Fruit fly (Drosophila melanogaster): ENCODE results near the gene dpr17.
A peak's percentile ranks its signal among the peaks of the same experiment; 100 is the strongest.

Gene dpr17

dm6 chr3R:12121161-12121560 is 26.5 kb downstream of the dpr17 start (continued):
- TF ChIP-seq CG1792 (GFP tag; optimal IDR thresholded peaks at IDR 0.05) (peak; percentile 81), slbo (GFP tag; IDR thresholded peaks at IDR 0.05) (peak; percentile 99), gfzf (GFP tag; optimal IDR thresholded peaks at IDR 0.05) (no peak), CG15269 (tag; optimal IDR thresholded peaks at IDR 0.05) (peak; percentile 65), CG5245 (GFP tag; optimal IDR thresholded peaks at IDR 0.05) (peak; percentile 84), CG7372 (GFP tag; IDR thresholded peaks at IDR 0.05) (peak; percentile 98), CG4424 (GFP tag; optimal IDR thresholded peaks at IDR 0.05) (peak; percentile 93), BEAF-32 (GFP tag; optimal IDR thresholded peaks at IDR 0.05) (peak; percentile 3), da (GFP tag; optimal IDR thresholded peaks at IDR 0.05) (peak; percentile 84), Bteb2 (GFP tag; optimal IDR thresholded peaks at IDR 0.05) (peak; percentile 85), CG17912 (GFP tag; optimal IDR thresholded peaks at IDR 0.05) (peak; percentile 86), CG13624 (GFP tag; optimal IDR thresholded peaks at IDR 0.05) (peak; percentile 93), pros (GFP tag; optimal IDR thresholded peaks at IDR 0.05) (no peak), CG8944 (GFP tag; optimal IDR thresholded peaks at IDR 0.05) (peak; percentile 88), CG8388 (GFP tag; optimal IDR thresholded peaks at IDR 0.05) (peak; percentile 74), CG3838 (GFP tag; optimal IDR thresholded peaks at IDR 0.05) (peak; percentile 66), fd3F (GFP tag; optimal IDR thresholded peaks at IDR 0.05) (peak; percentile 78), CG17359 (tag; optimal IDR thresholded peaks at IDR 0.05) (peak; percentile 88), CG4404 (GFP tag; IDR thresholded peaks at IDR 0.05) (peak; percentile 81), hkb (optimal IDR thresholded peaks at IDR 0.05) (no peak), hkb (GFP tag; IDR thresholded peaks at IDR 0.05) (peak; percentile 82), lov (optimal IDR thresholded peaks at IDR 0.05) (no peak), lov (GFP tag; IDR thresholded peaks at IDR 0.05) (peak; percentile 96), Spps (tag; optimal IDR thresholded peaks at IDR 0.05) (peak; percentile 48), CG11456 (GFP tag; IDR thresholded peaks at IDR 0.05) (peak; percentile 99), CG31365 (tag; optimal IDR thresholded peaks at IDR 0.05) (peak; percentile 98), bab2 (GFP tag; optimal IDR thresholded peaks at IDR 0.05) (peak; percentile 87), CG8281 (tag; optimal IDR thresholded peaks at IDR 0.05) (peak; percentile 71), CG2202 (tag; optimal IDR thresholded peaks at IDR 0.05) (peak; percentile 78), inv (GFP tag; IDR thresholded peaks at IDR 0.05; ENCODE audit: partially characterized antibody) (peak; percentile 33; the same call in 1 of the 2 replicates), CG34376 (GFP tag; optimal IDR thresholded peaks at IDR 0.05) (peak; percentile 82), Fer3 (tag; optimal IDR thresholded peaks at IDR 0.05) (peak; percentile 89), Asciz (GFP tag; optimal IDR thresholded peaks at IDR 0.05) (peak; percentile 73), CG4820 (GFP tag; optimal IDR thresholded peaks at IDR 0.05) (peak; percentile 84), dm (GFP tag; optimal IDR thresholded peaks at IDR 0.05) (peak; percentile 85), Meics (GFP tag; optimal IDR thresholded peaks at IDR 0.05) (peak; percentile 90), CG34422 (GFP tag; IDR thresholded peaks at IDR 0.05) (peak; percentile 97), fru (optimal IDR thresholded peaks at IDR 0.05) (no peak), cg (GFP tag; optimal IDR thresholded peaks at IDR 0.05) (no peak), tna (GFP tag; IDR thresholded peaks at IDR 0.05; ENCODE audit: partially characterized antibody) (no peak), CG6813 (GFP tag; optimal IDR thresholded peaks at IDR 0.05) (peak; percentile 79), Poxn (GFP tag; IDR thresholded peaks at IDR 0.05) (peak; percentile 84), HHEX (GFP tag; optimal IDR thresholded peaks at IDR 0.05) (peak; percentile 93), prd (optimal IDR thresholded peaks at IDR 0.05) (no peak), prd (GFP tag; IDR thresholded peaks at IDR 0.05) (peak; percentile 93), Kr (GFP tag; optimal IDR thresholded peaks at IDR 0.05) (no peak), CG2875 (GFP tag; optimal IDR thresholded peaks at IDR 0.05) (peak; percentile 86), Ets65A (GFP tag) (peak; percentile 100), CG17829 (tag; optimal IDR thresholded peaks at IDR 0.05) (peak; percentile 74), fd64A (GFP tag; optimal IDR thresholded peaks at IDR 0.05) (peak; percentile 73), CG4730 (GFP tag; IDR thresholded peaks at IDR 0.05) (peak; percentile 90), CG2678 (tag; optimal IDR thresholded peaks at IDR 0.05) (peak; percentile 78)

All from whole organism, embryonic.